Fruit fly (Drosophila melanogaster) whole organism, embryonic: Measurements from ENCODE around the gene CstF50.
A peak's percentile ranks its signal among the peaks of the same experiment; 100 is the strongest.

Experiments used
- CG1792 ChIP-seq: fragments of 200-800 bp; sonication (Bioruptor generic); optimal IDR thresholded peaks from 2 replicates; lab custom pipeline; 2016; ENCODE audit warnings: missing biosample characterization, missing genetic modification characterization
- CG3065 ChIP-seq: fragments of 200-800 bp; sonication (Bioruptor generic); optimal IDR thresholded peaks from 2 replicates; lab custom pipeline; 2016; ENCODE audit warnings: missing biosample characterization, missing genetic modification characterization
- CG6791 ChIP-seq: fragments of 200-800 bp; sonication (Bioruptor generic); IDR thresholded peaks from 3 replicates; pipeline ENCODE4 v1.3.6; 2022; ENCODE audit warnings: missing biosample characterization, missing genetic modification characterization; ENCODE audit not compliant: partially characterized antibody
- CTCF ChIP-seq: fragments of 200-800 bp; sonication (Bioruptor generic); optimal IDR thresholded peaks from 2 replicates; lab custom pipeline; 2017; ENCODE audit warnings: missing biosample characterization, mild to moderate bottlenecking, missing genetic modification characterization, moderate library complexity
- D19A ChIP-seq: fragments of 200-800 bp; optimal IDR thresholded peaks from 3 replicates; lab custom pipeline; 2019; ENCODE audit warnings: missing biosample characterization, mild to moderate bottlenecking, missing genetic modification characterization, moderate library complexity
- HHEX ChIP-seq: fragments of 200-800 bp; sonication (Bioruptor generic); optimal IDR thresholded peaks from 3 replicates; lab custom pipeline; 2017; ENCODE audit warnings: missing biosample characterization, mild to moderate bottlenecking, missing genetic modification characterization, missing genetic modification reagents
- Sin3A ChIP-seq: fragments of >200 bp; optimal IDR thresholded peaks from 2 replicates; lab custom pipeline; 2018
- ap ChIP-seq: fragments of 200-800 bp; sonication (Bioruptor generic); IDR thresholded peaks from 2 replicates; pipeline ENCODE4 v1.3.6; 2022; ENCODE audit warnings: missing biosample characterization, missing genetic modification characterization
- bowl ChIP-seq: fragments of 200-800 bp; sonication (Bioruptor generic); IDR thresholded peaks from 2 replicates; pipeline ENCODE4 v1.3.6; 2022; ENCODE audit warnings: missing biosample characterization, missing genetic modification characterization
- btn ChIP-seq: fragments of 200-800 bp; sonication (Bioruptor generic); optimal IDR thresholded peaks from 2 replicates; lab custom pipeline; 2016; ENCODE audit warnings: missing biosample characterization, missing genetic modification characterization
- eve ChIP-seq, 2 experiments: fragments of >200 bp; optimal IDR thresholded peaks; 2 replicates each; lab custom pipeline; 2017; ENCODE audit warnings: missing biosample characterization in 2 of 2, missing genetic modification characterization in 2 of 2
- kay ChIP-seq: fragments of 200-800 bp; sonication (Bioruptor generic); optimal IDR thresholded peaks from 2 replicates; lab custom pipeline; 2016; ENCODE audit warnings: missing biosample characterization, missing genetic modification characterization
- trem ChIP-seq: fragments of 200-800 bp; optimal IDR thresholded peaks from 3 replicates; lab custom pipeline; 2019; ENCODE audit warnings: missing biosample characterization, mild to moderate bottlenecking, missing genetic modification characterization, moderate library complexity
- vfl ChIP-seq: fragments of 200-800 bp; sonication (Bioruptor generic); optimal IDR thresholded peaks from 2 replicates; lab custom pipeline; 2016; ENCODE audit warnings: missing biosample characterization, missing genetic modification characterization

- no peak for TF ChIP-seq CTCF (GFP tag; lab: Kevin White, UChicago)
- no peak for TF ChIP-seq eve (GFP tag; optimal IDR thresholded peaks at IDR 0.05; lab: Kevin White, UChicago)
- no peak for TF ChIP-seq vfl (GFP tag; lab: Kevin White, UChicago)
- no peak for TF ChIP-seq trem
- TF ChIP-seq D19A (tag; lab: Kevin White, UChicago): no peak
- TF ChIP-seq btn (GFP tag; lab: Kevin White, UChicago): no peak
- TF ChIP-seq HHEX (GFP tag; lab: Kevin White, UChicago): peak; percentile 10
- TF ChIP-seq bowl (GFP tag; lab: Robert Waterston, UW): no peak
- TF ChIP-seq ap (GFP tag; lab: Robert Waterston, UW): no peak
- no peak for TF ChIP-seq CG1792 (GFP tag; lab: Kevin White, UChicago)
- TF ChIP-seq CG6791 (GFP tag; lab: Robert Waterston, UW): no peak
- no peak for TF ChIP-seq CG3065 (GFP tag; lab: Kevin White, UChicago)
- no peak for TF ChIP-seq Sin3A (lab: Kevin White, UChicago)
- TF ChIP-seq kay (GFP tag; lab: Kevin White, UChicago): no peak
Measured at dm6 chr3R:31715713-31716024, 21.1 kb downstream of the CstF50 start.
